Fruit fly (Drosophila melanogaster): ENCODE measurements around the gene ClC-c.
A peak's percentile ranks its signal among the peaks of the same experiment; 100 is the strongest.

The ClC-c gene

DNA sequence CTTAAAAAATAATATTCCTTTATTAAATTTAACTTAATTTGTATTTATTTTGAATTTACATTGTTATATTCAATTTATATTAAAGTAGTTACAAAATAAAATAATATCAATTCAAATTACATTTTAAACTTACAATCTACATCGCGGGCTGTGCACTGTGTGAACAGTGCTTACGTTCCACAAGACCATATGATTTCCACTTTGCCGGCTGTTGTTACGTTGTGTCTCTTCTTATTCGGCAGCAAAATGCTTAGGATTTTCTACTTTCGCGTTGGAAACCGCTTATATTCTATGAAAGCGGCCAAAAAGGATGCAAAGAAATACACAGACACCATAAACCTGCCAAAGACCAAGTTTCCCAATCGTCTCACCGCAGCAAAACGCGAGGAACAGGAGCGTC, 9.8 kb downstream of the ClC-c start, which contains the start of gene IleRS-m:
TSS of gene IleRS-m (plus strand) at position 222 of the 400 bp plus-strand sequence.
- TF ChIP-seq N (GFP tag; optimal IDR thresholded peaks at IDR 0.05) (no peak), sv (GFP tag; optimal IDR thresholded peaks at IDR 0.05) (no peak), br (GFP tag; optimal IDR thresholded peaks at IDR 0.05) (no peak), Myc (optimal IDR thresholded peaks at IDR 0.05) (peak; percentile 51), usp (GFP tag; optimal IDR thresholded peaks at IDR 0.05) (no peak), Hr78 (GFP tag; optimal IDR thresholded peaks at IDR 0.05) (no peak)

DNA sequence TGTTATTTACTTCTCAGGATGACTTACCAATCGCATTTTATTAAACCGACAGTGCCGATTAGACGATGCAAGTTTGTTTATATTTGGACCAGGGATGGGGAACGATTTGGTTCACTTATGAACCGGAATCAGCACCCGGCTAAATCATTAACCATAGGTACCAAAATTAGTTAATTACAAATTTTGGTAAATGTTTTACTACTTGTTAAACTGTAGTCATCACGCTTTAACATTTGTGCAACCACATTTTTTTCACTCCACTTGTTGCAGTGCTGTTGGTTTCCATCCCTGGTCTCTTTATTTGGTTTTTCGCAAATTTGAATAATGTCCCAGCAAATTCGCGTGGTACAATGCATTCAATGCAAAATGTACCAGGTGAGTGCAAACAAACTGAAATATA, 15.3 kb downstream of the ClC-c start, which contains the start of the genes IntS9 and CG43295:
TSS of gene IntS9 (minus strand) at position 100 of the 400 bp plus-strand sequence.
TSS of gene CG43295 (plus strand) at position 325 of the 400 bp plus-strand sequence.
- TF ChIP-seq usp (GFP tag; optimal IDR thresholded peaks at IDR 0.05) = no peak
- TF ChIP-seq foxo (GFP tag; optimal IDR thresholded peaks at IDR 0.05) = peak; percentile 66 to 94
- TF ChIP-seq Myc (optimal IDR thresholded peaks at IDR 0.05) = peak; percentile 57
- no peak for TF ChIP-seq Rel (GFP tag; optimal IDR thresholded peaks at IDR 0.05)
- no peak for TF ChIP-seq Rel (tag; optimal IDR thresholded peaks at IDR 0.05)
- TF ChIP-seq h (GFP tag; optimal IDR thresholded peaks at IDR 0.05) = no peak
- TF ChIP-seq rgr (GFP tag; optimal IDR thresholded peaks at IDR 0.05) = no peak
- peak; percentile 91 for TF ChIP-seq br (GFP tag; optimal IDR thresholded peaks at IDR 0.05)
- TF ChIP-seq Hnf4 (GFP tag; optimal IDR thresholded peaks at IDR 0.05) = no peak
- peak; percentile 79 for TF ChIP-seq HLH106 (tag; optimal IDR thresholded peaks at IDR 0.05)
- no peak for TF ChIP-seq dl (GFP tag; optimal IDR thresholded peaks at IDR 0.05; ENCODE audit: insufficient read depth in 1 of 2, partially characterized antibody in 2 of 2)
- no peak for TF ChIP-seq dsf (GFP tag; optimal IDR thresholded peaks at IDR 0.05; ENCODE audit: borderline replicate concordance)
- TF ChIP-seq brk (GFP tag; optimal IDR thresholded peaks at IDR 0.05) = no peak
- peak; percentile 88 for TF ChIP-seq sv (GFP tag; optimal IDR thresholded peaks at IDR 0.05)
- TF ChIP-seq sage (GFP tag; optimal IDR thresholded peaks at IDR 0.05) = no peak
- TF ChIP-seq OdsH (GFP tag; optimal IDR thresholded peaks at IDR 0.05) = peak; percentile 89
- TF ChIP-seq Dfd (GFP tag; optimal IDR thresholded peaks at IDR 0.05) = no peak
- TF ChIP-seq Sp1 (GFP tag; optimal IDR thresholded peaks at IDR 0.05) = no peak
- TF ChIP-seq woc (GFP tag; optimal IDR thresholded peaks at IDR 0.05) = no peak
- TF ChIP-seq lola (GFP tag; optimal IDR thresholded peaks at IDR 0.05) = no peak
- TF ChIP-seq tai (GFP tag; optimal IDR thresholded peaks at IDR 0.05) = no peak
- no peak for TF ChIP-seq Dif (GFP tag; optimal IDR thresholded peaks at IDR 0.05; ENCODE audit: partially characterized antibody)
- no peak for TF ChIP-seq CrebA (GFP tag; optimal IDR thresholded peaks at IDR 0.05; ENCODE audit: borderline replicate concordance)
- TF ChIP-seq psq (GFP tag; optimal IDR thresholded peaks at IDR 0.05) = peak; percentile 74
- peak; percentile 92 for TF ChIP-seq ey (GFP tag; optimal IDR thresholded peaks at IDR 0.05)
- no peak for TF ChIP-seq fru (GFP tag; optimal IDR thresholded peaks at IDR 0.05)
- peak; percentile 32 for TF ChIP-seq Mio (GFP tag; optimal IDR thresholded peaks at IDR 0.05)
- TF ChIP-seq N (GFP tag; optimal IDR thresholded peaks at IDR 0.05) = no peak
- no peak for TF ChIP-seq CG9705 (GFP tag; optimal IDR thresholded peaks at IDR 0.05)
- TF ChIP-seq Vsx2 (GFP tag; optimal IDR thresholded peaks at IDR 0.05; ENCODE audit: partially characterized antibody) = no peak
- TF ChIP-seq Jra (GFP tag; optimal IDR thresholded peaks at IDR 0.05) = no peak
- no peak for TF ChIP-seq dmrt93B (GFP tag; optimal IDR thresholded peaks at IDR 0.05)
- no peak for TF ChIP-seq pan (optimal IDR thresholded peaks at IDR 0.05)
- TF ChIP-seq GATAd (GFP tag; optimal IDR thresholded peaks at IDR 0.05) = peak; percentile 84
- TF ChIP-seq Abd-B (GFP tag; optimal IDR thresholded peaks at IDR 0.05) = no peak
- TF ChIP-seq Hr78 (GFP tag; optimal IDR thresholded peaks at IDR 0.05) = no peak
- peak; percentile 40 for TF ChIP-seq CG32264 (GFP tag; optimal IDR thresholded peaks at IDR 0.05)
- no peak for TF ChIP-seq jim (GFP tag; optimal IDR thresholded peaks at IDR 0.05)
- peak; percentile 70 for TF ChIP-seq Hr83 (GFP tag; optimal IDR thresholded peaks at IDR 0.05; ENCODE audit: poor library complexity, severe bottlenecking)
